Fruit fly (Drosophila melanogaster) whole organism, adult: ENCODE data around the gene CG13066.

Source experiments
- CG11617 ChIP-seq: fragments of 200-800 bp; sonication (Bioruptor generic); optimal IDR thresholded peaks from 2 replicates; lab custom pipeline; 2017; ENCODE audit warnings: mild to moderate bottlenecking, missing biosample characterization, missing genetic modification reagents, missing genetic modification characterization
- CG12768 ChIP-seq: fragments of 200-800 bp; sonication (Bioruptor generic); optimal IDR thresholded peaks from 2 replicates; lab custom pipeline; 2017; ENCODE audit warnings: missing biosample characterization, missing genetic modification characterization, mild to moderate bottlenecking, moderate library complexity, missing genetic modification reagents
- CG1620 ChIP-seq: fragments of 200-800 bp; sonication (Bioruptor generic); optimal IDR thresholded peaks from 2 replicates; lab custom pipeline; 2016; ENCODE audit warnings: missing biosample characterization, missing genetic modification characterization
- CG7045 ChIP-seq: fragments of 200-800 bp; sonication (Bioruptor generic); optimal IDR thresholded peaks from 2 replicates; lab custom pipeline; 2017; ENCODE audit warnings: missing biosample characterization, mild to moderate bottlenecking, missing genetic modification characterization
- Clk ChIP-seq: fragments of 200-800 bp; sonication (Bioruptor generic); optimal IDR thresholded peaks from 2 replicates; lab custom pipeline; 2017; ENCODE audit warnings: missing biosample characterization, missing genetic modification characterization
- Crg-1 ChIP-seq: fragments of 200-800 bp; sonication (Bioruptor generic); optimal IDR thresholded peaks from 2 replicates; lab custom pipeline; 2016; ENCODE audit warnings: missing biosample characterization, missing genetic modification characterization
- Mnt ChIP-seq: fragments of 200-800 bp; sonication (Bioruptor generic); optimal IDR thresholded peaks from 2 replicates; lab custom pipeline; 2016; ENCODE audit warnings: missing biosample characterization, mild to moderate bottlenecking, missing genetic modification characterization
- cic ChIP-seq: fragments of 200-800 bp; sonication (Bioruptor generic); optimal IDR thresholded peaks from 2 replicates; lab custom pipeline; 2017; ENCODE audit warnings: missing biosample characterization, mild to moderate bottlenecking, missing genetic modification characterization, moderate library complexity
- cnc ChIP-seq, 2 experiments: fragments of >200 bp; optimal IDR thresholded peaks; 2 replicates each; lab custom pipeline; 2017
- kay ChIP-seq: fragments of 200-800 bp; sonication (Bioruptor generic); peaks from one replicate; lab custom pipeline; 2016; ENCODE audit warnings: missing biosample characterization, missing genetic modification characterization, borderline replicate concordance
- ovo ChIP-seq: fragments of 200-800 bp; sonication (Bioruptor generic); optimal IDR thresholded peaks from 2 replicates; lab custom pipeline; 2016; ENCODE audit warnings: missing biosample characterization, missing genetic modification characterization
- pad ChIP-seq: fragments of 200-800 bp; sonication (Bioruptor generic); optimal IDR thresholded peaks from 3 replicates; lab custom pipeline; 2017; ENCODE audit warnings: missing biosample characterization, missing genetic modification characterization, mild to moderate bottlenecking, moderate library complexity, missing genetic modification reagents
- tj ChIP-seq: fragments of 200-800 bp; sonication (Bioruptor generic); optimal IDR thresholded peaks from 3 replicates; lab custom pipeline; 2017; ENCODE audit warnings: missing biosample characterization, mild to moderate bottlenecking, missing genetic modification characterization, moderate library complexity
- toe ChIP-seq: fragments of 200-800 bp; sonication (Bioruptor generic); optimal IDR thresholded peaks from 2 replicates; lab custom pipeline; 2016; ENCODE audit warnings: missing biosample characterization, missing genetic modification characterization

DNA sequence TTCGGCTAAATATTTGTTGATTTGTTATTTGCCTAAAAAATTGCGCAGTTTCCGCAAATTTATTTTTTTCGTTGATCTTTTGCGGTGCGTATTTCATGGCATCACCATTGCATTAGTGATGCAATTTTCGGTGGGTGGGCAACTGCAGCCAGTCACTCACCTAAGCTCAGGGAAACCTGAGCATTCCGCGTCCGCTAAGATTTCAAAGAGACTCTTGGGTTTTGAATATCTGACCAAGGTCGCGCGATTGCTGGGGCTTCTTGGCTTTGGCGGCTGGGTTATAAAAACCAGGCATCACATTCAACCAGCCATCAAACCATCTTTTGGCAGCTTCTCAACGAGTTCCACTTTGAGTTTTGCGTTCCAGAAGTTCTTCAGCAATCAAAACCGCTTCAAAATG is 10.3 kb upstream of the CG13066 start, which contains the start of gene CG13071:
- TF ChIP-seq kay (GFP tag; lab: Kevin White, UChicago) = no peak
- no peak for TF ChIP-seq CG1620 (GFP tag; lab: Kevin White, UChicago)
- TF ChIP-seq pad (GFP tag; lab: Kevin White, UChicago) = no peak
- TF ChIP-seq Crg-1 = no peak
- no peak for TF ChIP-seq ovo (GFP tag; lab: Kevin White, UChicago)
- TF ChIP-seq CG7045 = no peak
- TF ChIP-seq tj (GFP tag; lab: Kevin White, UChicago) = no peak
- TF ChIP-seq toe = no peak
- no peak for TF ChIP-seq Mnt (GFP tag; lab: Kevin White, UChicago)
- no peak for TF ChIP-seq cic (GFP tag; lab: Kevin White, UChicago)
- TF ChIP-seq Clk (GFP tag; lab: Kevin White, UChicago) = no peak
- no peak for TF ChIP-seq cnc (optimal IDR thresholded peaks at IDR 0.05; lab: Kevin White, UChicago)
- TF ChIP-seq CG12768 = no peak
- TF ChIP-seq CG11617 (GFP tag; lab: Kevin White, UChicago) = no peak
